Worm (Caenorhabditis elegans) whole organism, L1 larva: Measurements from ENCODE around the gene clec-260.

Experiments
- ceh-90 ChIP-seq: sonication (generic microtip); optimal IDR thresholded peaks from 2 replicates; lab custom pipeline; 2016; ENCODE audit warnings: missing genetic modification characterization, missing compliant biosample characterization
- snpc-4 ChIP-seq: fragments of 150-350 bp; optimal IDR thresholded peaks from 2 replicates; lab custom pipeline; 2014; ENCODE audit warnings: missing biosample characterization, missing genetic modification characterization

DNA sequence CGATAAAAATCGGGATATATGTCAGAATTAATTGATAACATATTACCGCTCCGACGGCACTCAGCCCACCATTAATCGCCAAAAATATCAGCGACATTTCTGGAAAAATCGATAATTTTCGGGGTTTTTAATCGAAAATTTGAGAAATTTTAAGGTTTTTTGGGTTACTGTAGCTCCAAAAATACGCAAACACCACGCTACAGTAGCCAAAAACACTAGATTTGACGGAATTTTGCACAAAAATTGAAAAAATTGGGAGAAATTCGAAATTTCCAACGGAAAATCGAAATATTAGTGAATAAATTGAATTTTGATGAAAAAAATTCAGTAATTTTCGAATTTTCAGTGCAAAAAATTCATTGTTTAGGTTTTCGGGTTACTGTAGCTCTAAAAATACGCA lies 51.9 kb downstream of the clec-260 start, which contains the start of gene algn-7:
- no peak for TF ChIP-seq ceh-90 (tag; lab: Kevin White, UChicago)
- no peak for TF ChIP-seq snpc-4 (tag; lab: Kevin White, UChicago)
